Fruit fly (Drosophila melanogaster) whole organism: ENCODE data around the gene CG43091.

ENCODE experiments used
- CG8478 ChIP-seq: fragments of >200 bp; optimal IDR thresholded peaks from 2 replicates; lab custom pipeline; 2018; ENCODE audit warnings: inconsistent platforms
- Dll ChIP-seq: fragments of >200 bp; optimal IDR thresholded peaks from 2 replicates; lab custom pipeline; 2017
- EcR ChIP-seq, 2 experiments: fragments of >200 bp; optimal IDR thresholded peaks; 2 replicates each; lab custom pipeline; 2017; ENCODE audit warnings: missing biosample characterization in 2 of 2, missing genetic modification characterization in 2 of 2, missing genetic modification reagents in 2 of 2
- pan ChIP-seq: fragments of >200 bp; optimal IDR thresholded peaks from 2 replicates; lab custom pipeline; 2017
- psq ChIP-seq: fragments of >200 bp; optimal IDR thresholded peaks from 2 replicates; lab custom pipeline; 2017
- usp ChIP-seq: fragments of >200 bp; optimal IDR thresholded peaks from 2 replicates; lab custom pipeline; 2017; ENCODE audit warnings: missing biosample characterization, missing genetic modification characterization, mixed read lengths

Gene CG43091

DNA sequence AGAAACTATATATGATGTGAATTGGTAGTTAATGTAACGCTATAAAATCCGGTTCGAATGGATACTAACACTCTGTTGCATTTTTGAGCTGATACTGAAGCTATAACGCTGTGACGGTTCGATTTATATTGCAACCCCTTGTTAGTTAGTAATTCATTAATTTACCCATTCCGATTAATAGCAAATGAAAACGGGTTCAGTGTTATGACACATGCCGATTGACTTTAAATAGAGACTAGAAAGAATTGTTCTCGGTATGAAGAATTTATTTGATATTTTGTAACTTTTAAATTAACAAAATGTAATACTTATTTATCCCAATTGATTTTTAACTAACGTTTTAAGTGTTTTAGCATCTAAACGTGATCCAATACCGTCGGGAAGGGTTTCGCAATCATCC, at the start of gene CG43091:
Gene CG43091 (minus strand): TSS at position 101 of the 400 bp plus-strand sequence.
- no peak for TF ChIP-seq Dll
- TF ChIP-seq CG8478 (lab: Kevin White, UChicago) = no peak

DNA sequence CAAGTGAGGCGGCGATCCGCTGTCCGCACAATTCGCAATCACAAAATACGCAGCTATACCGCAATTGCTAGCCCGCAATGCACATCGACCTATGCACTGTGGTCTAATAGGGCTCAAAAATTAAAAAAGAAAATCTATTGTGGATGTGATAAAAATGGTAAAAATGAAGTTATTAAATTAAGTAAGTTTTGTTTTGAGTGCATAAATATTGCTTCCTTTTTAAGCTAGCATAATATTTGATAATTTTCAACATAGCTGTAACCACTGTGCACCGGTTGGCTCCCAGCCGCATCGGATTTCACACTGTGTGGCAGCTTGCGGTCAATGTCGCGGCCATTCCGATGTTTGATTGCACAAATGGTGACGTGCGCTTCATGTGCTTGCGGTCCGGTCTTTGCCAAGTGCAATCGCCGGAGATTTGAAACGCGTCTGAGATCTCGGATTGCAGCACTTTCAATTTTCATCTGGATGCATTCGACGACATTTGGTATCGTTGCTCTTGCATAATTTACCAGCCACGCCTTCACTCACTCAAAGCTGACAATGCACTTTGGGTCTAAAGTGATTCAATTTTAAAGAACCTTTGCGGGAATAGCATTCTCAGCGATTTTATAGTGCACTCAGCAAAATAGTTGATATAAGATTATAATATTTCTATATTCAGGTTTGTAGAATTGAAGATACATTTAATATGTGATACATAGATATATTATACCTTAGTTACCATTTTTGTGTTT, 48.1 kb upstream of the CG43091 start:
- TF ChIP-seq psq (lab: Kevin White, UChicago) = no peak
- TF ChIP-seq Dll = no peak
- no peak for TF ChIP-seq usp (GFP tag; lab: Kevin White, UChicago)
- no peak for TF ChIP-seq CG8478 (lab: Kevin White, UChicago)
- TF ChIP-seq EcR (GFP tag; optimal IDR thresholded peaks at IDR 0.05; lab: Kevin White, UChicago) = no peak
- TF ChIP-seq pan = no peak

DNA sequence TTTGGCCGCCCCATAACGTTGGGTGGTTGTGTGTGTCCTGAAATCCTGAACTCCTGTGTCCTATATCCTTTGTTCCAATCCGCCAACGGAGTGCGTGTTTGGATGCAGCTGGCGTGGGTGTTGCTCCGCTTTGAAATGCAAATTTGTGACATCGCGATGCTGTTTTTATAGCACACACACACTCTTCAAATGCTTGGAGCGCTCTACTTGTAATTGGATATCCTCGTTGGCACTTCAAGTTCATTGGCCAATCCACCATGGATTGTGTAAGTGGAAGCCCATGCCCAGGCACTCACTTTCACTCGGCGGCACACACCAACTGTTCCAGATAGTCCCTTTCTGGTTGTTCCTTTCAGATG, 47.5 kb upstream of the CG43091 start, which contains the start of gene CG13840:
Gene CG13840 (minus strand): TSS at position 101 of the 359 bp plus-strand sequence.
- TF ChIP-seq usp (GFP tag; lab: Kevin White, UChicago) (no peak), psq (lab: Kevin White, UChicago) (no peak), EcR (GFP tag; optimal IDR thresholded peaks at IDR 0.05; lab: Kevin White, UChicago) (no peak)

DNA sequence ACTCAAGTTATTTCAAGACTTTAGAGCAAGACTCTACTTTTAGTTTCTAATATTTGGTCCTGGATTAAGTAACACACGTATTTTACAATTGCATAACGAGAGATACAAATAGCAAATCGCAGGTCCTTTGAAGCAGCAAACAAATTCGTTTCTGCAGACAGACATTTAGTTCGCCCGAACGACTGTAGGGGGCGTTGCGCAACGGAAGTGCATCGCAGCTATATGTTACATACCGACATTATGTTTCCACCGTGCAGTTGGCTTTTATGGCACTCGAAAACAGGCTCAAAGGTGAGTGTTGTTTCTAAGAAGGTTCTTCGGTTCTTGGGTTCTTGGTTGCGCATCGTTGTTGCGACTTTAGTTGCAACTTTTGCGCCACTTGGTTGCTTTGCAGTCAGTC, 41.7 kb upstream of the CG43091 start:
- no peak for TF ChIP-seq psq (lab: Kevin White, UChicago)
- no peak for TF ChIP-seq CG8478 (lab: Kevin White, UChicago)
- no peak for TF ChIP-seq EcR (GFP tag; optimal IDR thresholded peaks at IDR 0.05; lab: Kevin White, UChicago)
- TF ChIP-seq Dll = no peak
- TF ChIP-seq usp (GFP tag; lab: Kevin White, UChicago) = no peak
- TF ChIP-seq pan = no peak

DNA sequence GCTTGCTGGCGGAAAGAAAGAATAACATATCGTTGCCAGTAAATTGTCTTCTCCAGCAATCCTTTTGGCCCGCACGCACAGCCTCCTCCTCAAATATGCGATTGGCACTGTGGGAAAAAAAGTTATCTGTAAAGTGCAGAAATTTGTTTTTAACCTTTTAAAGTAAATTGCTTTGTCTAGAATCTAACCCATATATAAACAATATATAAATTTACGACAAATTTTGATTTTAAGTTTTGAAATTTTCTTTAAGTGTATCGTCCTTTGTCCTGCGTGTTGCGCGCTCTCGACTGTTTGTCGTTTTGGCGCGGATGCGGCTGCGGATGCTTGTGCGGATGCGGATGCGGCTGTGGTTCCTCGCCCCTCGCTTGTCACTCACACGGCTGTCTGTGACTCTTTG, 38.6 kb upstream of the CG43091 start:
- TF ChIP-seq psq (lab: Kevin White, UChicago) (no peak), pan (no peak)

DNA sequence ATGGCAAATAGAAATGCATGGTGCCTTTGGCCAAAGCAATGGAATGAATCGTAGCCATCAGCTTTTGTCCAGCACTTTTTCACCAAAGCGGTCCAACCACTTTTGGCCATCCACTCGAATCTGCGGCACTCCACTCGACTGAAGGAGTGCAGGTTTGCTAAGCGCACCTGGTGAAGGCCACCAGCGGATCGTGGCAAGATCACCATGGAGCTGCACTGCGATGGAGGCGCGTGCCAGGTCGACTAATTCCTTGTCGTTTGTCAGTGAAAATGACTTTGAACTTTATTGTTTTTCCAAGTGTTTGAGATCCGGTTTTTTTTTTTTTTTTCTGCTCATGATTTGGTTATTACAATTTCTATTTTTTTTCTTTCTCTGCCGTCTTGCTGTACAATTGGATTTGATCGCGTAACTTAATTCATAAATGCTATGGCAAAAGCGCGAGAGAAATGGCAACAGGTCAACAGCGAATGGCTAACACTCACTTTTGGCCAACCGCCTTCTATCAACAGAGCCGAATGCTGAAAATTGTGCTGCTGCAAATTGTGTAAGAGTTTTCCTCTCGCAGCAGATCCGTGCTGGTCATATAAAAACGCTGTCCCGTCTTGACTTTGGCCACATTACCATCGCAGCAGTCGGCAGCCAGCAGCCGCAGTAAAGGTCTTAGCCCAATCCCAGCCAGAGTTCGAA, 35.3 kb upstream of the CG43091 start, which contains the start of gene CG7031:
Gene CG7031 (plus strand): TSS at position 637 of the 687 bp plus-strand sequence.
- TF ChIP-seq pan (no peak), EcR (GFP tag; optimal IDR thresholded peaks at IDR 0.05; lab: Kevin White, UChicago) (no peak), usp (GFP tag; lab: Kevin White, UChicago) (no peak), psq (lab: Kevin White, UChicago) (no peak), CG8478 (lab: Kevin White, UChicago) (no peak), Dll (no peak)

DNA sequence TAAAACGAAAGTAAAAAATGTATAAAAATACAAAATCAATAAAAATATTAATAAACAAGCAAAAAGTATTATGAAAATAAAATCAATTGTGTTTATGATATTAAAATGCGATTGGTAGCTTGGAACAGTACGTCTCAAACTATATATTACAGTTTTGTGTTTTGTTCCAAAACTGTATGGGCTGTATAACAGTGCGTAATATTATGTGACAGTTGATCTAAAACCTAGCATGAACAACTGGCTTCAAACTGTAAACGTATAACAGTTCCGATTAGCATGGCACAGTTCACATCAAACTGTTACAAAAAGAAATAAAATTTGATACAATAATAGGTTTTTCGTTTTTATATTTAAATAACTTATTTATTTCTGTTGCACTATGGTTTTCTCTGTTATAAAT, 25.4 kb upstream of the CG43091 start:
- TF ChIP-seq psq (lab: Kevin White, UChicago) (no peak), pan (no peak), Dll (no peak), CG8478 (lab: Kevin White, UChicago) (no peak), usp (GFP tag; lab: Kevin White, UChicago) (no peak), EcR (GFP tag; optimal IDR thresholded peaks at IDR 0.05; lab: Kevin White, UChicago) (no peak)

DNA sequence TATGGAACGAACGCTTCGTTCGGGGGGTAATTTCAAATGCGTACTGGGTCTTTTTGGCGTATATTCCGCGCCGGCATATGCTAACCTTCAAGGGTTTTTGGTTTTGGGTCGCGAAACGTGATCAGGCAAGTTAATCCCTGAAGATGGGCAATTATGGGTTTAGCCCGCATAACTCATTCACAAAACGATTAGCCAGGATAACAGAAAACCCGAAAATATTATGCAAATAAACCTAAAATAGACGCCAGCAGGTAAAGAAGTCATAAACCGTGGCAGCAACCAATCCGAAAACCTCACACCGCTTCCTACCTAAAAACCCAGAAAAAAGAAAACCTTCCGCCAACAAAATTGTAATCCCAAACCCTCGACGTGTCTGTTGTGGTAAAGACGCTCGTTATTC, 20.6 kb upstream of the CG43091 start:
- TF ChIP-seq Dll (no peak), psq (lab: Kevin White, UChicago) (no peak), pan (no peak), CG8478 (lab: Kevin White, UChicago) (no peak), EcR (GFP tag; optimal IDR thresholded peaks at IDR 0.05; lab: Kevin White, UChicago) (no peak), usp (GFP tag; lab: Kevin White, UChicago) (no peak)

DNA sequence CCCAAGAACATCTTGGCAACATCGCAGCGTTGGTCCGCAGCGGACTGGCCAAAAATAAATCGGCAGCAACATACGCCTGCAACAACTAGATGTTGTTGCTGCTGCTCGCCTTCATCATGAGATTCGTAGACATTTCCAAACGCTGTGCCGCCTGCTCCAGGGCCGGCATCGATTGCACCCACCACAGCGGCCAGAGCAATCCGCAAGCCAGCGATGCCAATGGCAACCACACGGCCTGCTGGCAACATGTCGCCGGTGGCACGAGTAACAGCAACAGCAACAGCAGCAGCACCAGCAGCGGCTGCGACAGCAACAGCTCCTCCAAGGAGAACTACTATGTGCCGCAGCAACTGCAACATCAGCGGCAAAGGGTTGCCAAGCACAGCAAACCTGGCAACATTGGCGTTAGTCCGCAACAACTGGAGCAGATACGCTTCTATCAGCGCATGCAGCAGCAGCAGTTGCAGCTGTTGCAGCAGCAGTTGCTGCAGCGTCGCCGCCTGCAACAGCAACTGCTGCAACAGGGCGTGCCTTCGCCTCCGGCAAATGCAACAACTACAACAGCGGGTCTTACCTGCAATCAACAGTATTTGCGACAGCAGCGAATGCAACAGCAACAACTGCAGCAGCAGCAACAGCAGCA, 16.3 kb upstream of the CG43091 start:
- TF ChIP-seq pan (no peak), EcR (GFP tag; optimal IDR thresholded peaks at IDR 0.05; lab: Kevin White, UChicago) (no peak), usp (GFP tag; lab: Kevin White, UChicago) (no peak), psq (lab: Kevin White, UChicago) (no peak), Dll (no peak), CG8478 (lab: Kevin White, UChicago) (no peak)

DNA sequence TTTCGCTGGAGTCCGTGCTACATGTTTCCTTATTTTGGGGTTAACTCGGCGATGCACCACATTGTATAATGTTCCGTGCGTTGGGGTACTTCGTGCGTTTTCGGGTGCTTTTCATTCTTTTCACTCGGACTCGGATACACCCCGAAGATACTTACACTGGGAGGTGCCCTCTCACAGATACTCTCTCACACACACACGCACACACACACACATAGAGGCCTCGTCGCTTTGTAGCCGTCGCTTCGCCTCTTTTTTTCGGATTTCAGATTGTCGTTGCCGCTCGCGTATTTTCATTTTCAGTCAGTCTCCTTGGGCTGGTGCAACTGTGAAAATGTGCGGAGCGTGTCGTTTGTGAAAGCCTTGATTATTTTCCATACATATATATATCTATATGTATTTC, 12.9 kb upstream of the CG43091 start:
- TF ChIP-seq pan (no peak), psq (lab: Kevin White, UChicago) (no peak), CG8478 (lab: Kevin White, UChicago) (no peak), usp (GFP tag; lab: Kevin White, UChicago) (no peak), EcR (GFP tag; optimal IDR thresholded peaks at IDR 0.05; lab: Kevin White, UChicago) (no peak), Dll (no peak)

DNA sequence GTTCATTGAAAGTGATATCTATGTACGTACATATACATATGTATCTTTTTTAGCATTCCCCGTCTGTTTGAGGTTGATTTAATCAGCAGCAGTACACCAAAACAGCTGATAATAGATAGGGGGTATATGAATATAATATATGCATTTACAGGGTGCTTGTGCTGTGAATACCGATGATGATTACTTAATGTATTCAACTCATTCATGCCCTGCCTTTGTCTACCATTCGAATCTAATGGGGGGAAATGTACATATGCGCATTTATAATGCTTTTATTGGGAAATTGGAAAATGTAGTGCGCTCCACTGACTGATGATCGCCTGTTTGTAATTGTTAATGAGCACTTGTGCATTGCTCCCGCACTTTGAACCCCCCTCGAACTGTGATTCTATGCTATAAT, 11.6 kb upstream of the CG43091 start:
- TF ChIP-seq psq (lab: Kevin White, UChicago) (no peak), pan (no peak), usp (GFP tag; lab: Kevin White, UChicago) (no peak), Dll (no peak), CG8478 (lab: Kevin White, UChicago) (no peak), EcR (GFP tag; optimal IDR thresholded peaks at IDR 0.05; lab: Kevin White, UChicago) (no peak)

DNA sequence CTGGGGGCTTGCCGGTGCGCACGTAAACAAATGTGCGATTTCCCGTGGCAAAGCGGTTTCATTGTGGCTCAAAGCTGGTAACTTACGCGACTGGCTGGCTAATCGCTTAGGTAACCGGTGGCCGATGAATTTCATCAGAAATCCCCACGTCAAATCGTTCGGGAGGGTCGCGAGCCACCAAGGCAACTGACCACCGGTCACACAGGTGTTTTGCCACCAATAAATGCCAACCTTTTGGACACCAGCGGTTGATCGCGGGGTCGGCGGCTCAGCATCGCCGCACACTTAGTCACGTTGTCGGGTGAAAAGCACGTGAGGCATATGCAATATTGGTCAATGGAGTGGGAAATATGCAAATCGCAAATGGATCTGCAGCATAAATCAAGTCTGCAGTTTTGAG, 7.9 kb upstream of the CG43091 start:
- TF ChIP-seq CG8478 (lab: Kevin White, UChicago) = no peak
- TF ChIP-seq EcR (GFP tag; optimal IDR thresholded peaks at IDR 0.05; lab: Kevin White, UChicago) = no peak
- TF ChIP-seq pan = no peak
- no peak for TF ChIP-seq usp (GFP tag; lab: Kevin White, UChicago)
- TF ChIP-seq Dll = no peak
- no peak for TF ChIP-seq psq (lab: Kevin White, UChicago)
